Worm (Caenorhabditis elegans) whole organism, late embryonic: ENCODE results near the gene W09G12.9.

Experiments
- ama-1 ChIP-seq: fragments of 150-350 bp; optimal IDR thresholded peaks from 2 replicates; lab custom pipeline; 2014
- eyg-1 ChIP-seq: sonication (generic microtip); optimal IDR thresholded peaks from 2 replicates; lab custom pipeline; 2016; ENCODE audit warnings: missing genotype, missing genetic modification characterization, missing compliant biosample characterization
- npax-4 ChIP-seq: sonication (generic microtip); optimal IDR thresholded peaks from 2 replicates; lab custom pipeline; 2016; ENCODE audit warnings: missing genetic modification characterization, missing compliant biosample characterization
- ref-2 ChIP-seq: sonication (generic microtip); optimal IDR thresholded peaks from 2 replicates; lab custom pipeline; 2016; ENCODE audit warnings: missing genetic modification characterization, missing compliant biosample characterization

DNA sequence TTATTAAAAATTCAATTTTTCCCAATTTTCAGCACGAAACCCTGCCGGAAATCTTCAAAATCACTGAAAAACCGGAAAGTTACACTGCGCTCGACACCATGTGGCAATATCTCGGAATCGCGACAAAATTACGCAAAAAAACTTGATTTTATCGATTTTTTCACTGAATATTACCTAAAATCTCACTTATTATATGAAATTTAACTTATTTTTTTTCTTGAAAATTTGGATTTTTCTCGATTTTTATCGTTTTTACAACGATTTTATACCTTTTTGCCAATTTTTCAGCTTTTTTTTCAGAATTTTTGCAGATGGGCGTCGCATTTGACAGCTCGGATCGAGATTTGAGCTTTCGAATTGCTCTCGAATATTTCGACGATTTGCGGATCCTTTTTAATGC lies 23.6 kb upstream of the W09G12.9 start, which contains the start of gene spl-3:
- no peak for TF ChIP-seq ama-1 (lab: Kevin White, UChicago)
- TF ChIP-seq npax-4 (tag; lab: Kevin White, UChicago), result no peak
- TF ChIP-seq ref-2, result no peak
- TF ChIP-seq eyg-1 (tag; lab: Kevin White, UChicago), result no peak
